Fruit fly (Drosophila melanogaster) whole organism, prepupa: ENCODE measurements around the gene CG13088.

Experiments used
- Blimp-1 ChIP-seq: fragments of 200-800 bp; sonication (Bioruptor generic); optimal IDR thresholded peaks from 3 replicates; lab custom pipeline; 2017; ENCODE audit warnings: missing biosample characterization, missing genetic modification characterization, mild to moderate bottlenecking, moderate library complexity, missing genetic modification reagents
- CG10631 ChIP-seq: fragments of 200-800 bp; sonication (Bioruptor generic); optimal IDR thresholded peaks from 2 replicates; lab custom pipeline; 2016; ENCODE audit warnings: missing biosample characterization, missing genetic modification characterization
- CG10669 ChIP-seq: fragments of 200-800 bp; sonication (Bioruptor generic); optimal IDR thresholded peaks from 3 replicates; lab custom pipeline; 2018; ENCODE audit warnings: missing biosample characterization, mild to moderate bottlenecking, missing genetic modification characterization, moderate library complexity
- CG11294 ChIP-seq: fragments of 200-800 bp; sonication (Bioruptor generic); IDR thresholded peaks from 2 replicates; pipeline ENCODE4 v1.3.6; 2022; ENCODE audit warnings: missing biosample characterization, missing genetic modification characterization
- CG11762 ChIP-seq: fragments of 200-800 bp; sonication (Bioruptor generic); optimal IDR thresholded peaks from 3 replicates; lab custom pipeline; 2016; ENCODE audit warnings: missing biosample characterization, missing genetic modification characterization; ENCODE audit not compliant: insufficient read depth
- CG11902 ChIP-seq: fragments of 200-800 bp; sonication (Bioruptor generic); optimal IDR thresholded peaks from 3 replicates; lab custom pipeline; 2016; ENCODE audit warnings: missing biosample characterization, missing genetic modification characterization
- CG15336 ChIP-seq: fragments of 200-800 bp; sonication (Bioruptor generic); IDR thresholded peaks from 2 replicates; pipeline ENCODE4 v1.3.6; 2022; ENCODE audit warnings: missing biosample characterization, missing genetic modification characterization
- CG16779 ChIP-seq: fragments of 200-800 bp; sonication (Bioruptor generic); optimal IDR thresholded peaks from 3 replicates; lab custom pipeline; 2017; ENCODE audit warnings: missing biosample characterization, mild to moderate bottlenecking, missing genetic modification characterization
- CG3032 ChIP-seq: fragments of 200-800 bp; optimal IDR thresholded peaks from 2 replicates; lab custom pipeline; 2019; ENCODE audit warnings: missing biosample characterization, mild to moderate bottlenecking, missing genetic modification characterization, moderate library complexity
- CG31627 ChIP-seq: fragments of 200-800 bp; sonication (Bioruptor generic); optimal IDR thresholded peaks from 3 replicates; lab custom pipeline; 2016; ENCODE audit warnings: missing biosample characterization, missing genetic modification characterization
- CG34406 ChIP-seq: fragments of 200-800 bp; sonication (Bioruptor generic); optimal IDR thresholded peaks from 3 replicates; lab custom pipeline; 2016; ENCODE audit warnings: missing biosample characterization, missing genetic modification characterization
- CG3919 ChIP-seq: fragments of 200-800 bp; sonication (Bioruptor generic); optimal IDR thresholded peaks from 3 replicates; lab custom pipeline; 2016; ENCODE audit warnings: missing biosample characterization, missing genetic modification characterization
- CG4318 ChIP-seq: fragments of 200-800 bp; sonication (Bioruptor generic); optimal IDR thresholded peaks from 3 replicates; lab custom pipeline; 2017; ENCODE audit warnings: missing biosample characterization, mild to moderate bottlenecking, missing genetic modification characterization
- CG6276 ChIP-seq: fragments of 200-800 bp; sonication (Bioruptor generic); optimal IDR thresholded peaks from 2 replicates; lab custom pipeline; 2017; ENCODE audit warnings: missing biosample characterization, mild to moderate bottlenecking, missing genetic modification characterization
- CG6792 ChIP-seq: fragments of 200-800 bp; sonication (Bioruptor generic); optimal IDR thresholded peaks from 3 replicates; lab custom pipeline; 2016; ENCODE audit warnings: missing biosample characterization, missing genetic modification characterization
- CG6854 ChIP-seq: fragments of 200-800 bp; sonication (Bioruptor generic); optimal IDR thresholded peaks from 2 replicates; lab custom pipeline; 2017; ENCODE audit warnings: missing biosample characterization, mild to moderate bottlenecking, missing genetic modification characterization
- CG8119 ChIP-seq: fragments of 200-800 bp; sonication (Bioruptor generic); IDR thresholded peaks from 3 replicates; pipeline ENCODE4 v1.3.6; 2022; ENCODE audit warnings: missing biosample characterization, missing genetic modification characterization
- CG8319 ChIP-seq: fragments of 200-800 bp; sonication (Bioruptor generic); optimal IDR thresholded peaks from 3 replicates; lab custom pipeline; 2016; ENCODE audit warnings: missing biosample characterization, missing genetic modification characterization
- CG8632 ChIP-seq: fragments of 200-800 bp; sonication (Bioruptor generic); optimal IDR thresholded peaks from 3 replicates; lab custom pipeline; 2016; ENCODE audit warnings: missing biosample characterization, missing genetic modification characterization
- Eip75B ChIP-seq: fragments of 200-800 bp; sonication (Bioruptor generic); optimal IDR thresholded peaks from 3 replicates; lab custom pipeline; 2016; ENCODE audit warnings: missing biosample characterization, missing genetic modification characterization
- Eip78C ChIP-seq: fragments of 200-800 bp; sonication (Bioruptor generic); peaks from one replicate; lab custom pipeline; 2016; ENCODE audit warnings: missing biosample characterization, missing genetic modification characterization
- Eip93F ChIP-seq: fragments of 200-800 bp; sonication (Bioruptor generic); optimal IDR thresholded peaks from 2 replicates; lab custom pipeline; 2016; ENCODE audit warnings: missing biosample characterization, mild to moderate bottlenecking, missing genetic modification characterization
- Ets21C ChIP-seq: fragments of 200-800 bp; sonication (Bioruptor generic); optimal IDR thresholded peaks from 3 replicates; lab custom pipeline; 2016; ENCODE audit warnings: missing biosample characterization, missing genetic modification characterization
- Gug ChIP-seq: fragments of 200-800 bp; sonication (Bioruptor generic); IDR thresholded peaks from 2 replicates; pipeline ENCODE4 v1.3.6; 2022; ENCODE audit warnings: missing biosample characterization, missing genetic modification characterization
- Hr38 ChIP-seq: sonication (Bioruptor generic); optimal IDR thresholded peaks from 2 replicates; lab custom pipeline; 2016; ENCODE audit warnings: missing biosample characterization, missing genetic modification characterization
- Hr4 ChIP-seq: fragments of 200-800 bp; sonication (Bioruptor generic); optimal IDR thresholded peaks from 3 replicates; lab custom pipeline; 2016; ENCODE audit warnings: missing biosample characterization, missing genetic modification characterization
- Lpt ChIP-seq: fragments of 200-800 bp; sonication (Bioruptor generic); optimal IDR thresholded peaks from 3 replicates; lab custom pipeline; 2016; ENCODE audit warnings: missing biosample characterization, missing genetic modification characterization
- Met ChIP-seq: fragments of 200-800 bp; sonication (Bioruptor generic); optimal IDR thresholded peaks from 3 replicates; lab custom pipeline; 2016; ENCODE audit warnings: missing biosample characterization, missing genetic modification characterization
- OdsH ChIP-seq: fragments of 200-800 bp; sonication (Bioruptor generic); optimal IDR thresholded peaks from 3 replicates; lab custom pipeline; 2016; ENCODE audit warnings: missing biosample characterization, missing genetic modification characterization
- Smox ChIP-seq: fragments of 200-800 bp; sonication (Bioruptor generic); optimal IDR thresholded peaks from 3 replicates; lab custom pipeline; 2016; ENCODE audit warnings: missing biosample characterization, missing genetic modification characterization
- Sox102F ChIP-seq: fragments of 200-800 bp; sonication (Bioruptor generic); optimal IDR thresholded peaks from 2 replicates; lab custom pipeline; 2016; ENCODE audit warnings: missing biosample characterization, mild to moderate bottlenecking, missing genetic modification characterization
- Sox14 ChIP-seq: fragments of 200-800 bp; sonication (Bioruptor generic); optimal IDR thresholded peaks from 3 replicates; lab custom pipeline; 2016; ENCODE audit warnings: missing biosample characterization, missing genetic modification characterization
- Sox15 ChIP-seq: fragments of 200-800 bp; sonication (Bioruptor generic); optimal IDR thresholded peaks from 3 replicates; lab custom pipeline; 2016; ENCODE audit warnings: missing biosample characterization, missing genetic modification characterization
- acj6 ChIP-seq: fragments of 200-800 bp; sonication (Bioruptor generic); optimal IDR thresholded peaks from 3 replicates; lab custom pipeline; 2016; ENCODE audit warnings: missing biosample characterization, missing genetic modification characterization
- cyc ChIP-seq: fragments of 200-800 bp; sonication (Bioruptor generic); optimal IDR thresholded peaks from 3 replicates; lab custom pipeline; 2016; ENCODE audit warnings: missing biosample characterization, missing genetic modification characterization
- dac ChIP-seq: fragments of 200-800 bp; sonication (Bioruptor generic); optimal IDR thresholded peaks from 2 replicates; lab custom pipeline; 2017; ENCODE audit warnings: missing biosample characterization, mild to moderate bottlenecking, missing genetic modification characterization
- dsx ChIP-seq: fragments of 200-800 bp; optimal IDR thresholded peaks from 3 replicates; lab custom pipeline; 2019; ENCODE audit warnings: missing biosample characterization, mild to moderate bottlenecking, missing genetic modification characterization, moderate library complexity; ENCODE audit not compliant: poor library complexity, severe bottlenecking
- eg ChIP-seq: fragments of 200-800 bp; sonication (Bioruptor generic); IDR thresholded peaks from 3 replicates; pipeline ENCODE4 v1.3.6; 2022; ENCODE audit warnings: missing biosample characterization, missing genetic modification characterization
- esn ChIP-seq: fragments of 200-800 bp; sonication (Bioruptor generic); optimal IDR thresholded peaks from 2 replicates; lab custom pipeline; 2016; ENCODE audit warnings: missing biosample characterization, mild to moderate bottlenecking, missing genetic modification characterization, moderate library complexity
- fd85E ChIP-seq: fragments of 200-800 bp; sonication (Bioruptor generic); optimal IDR thresholded peaks from 3 replicates; lab custom pipeline; 2016; ENCODE audit warnings: missing biosample characterization, missing genetic modification characterization
- fkh ChIP-seq: fragments of 200-800 bp; sonication (Bioruptor generic); optimal IDR thresholded peaks from 3 replicates; lab custom pipeline; 2017; ENCODE audit warnings: missing biosample characterization, mild to moderate bottlenecking, missing genetic modification characterization, moderate library complexity
- lz ChIP-seq: fragments of 200-800 bp; sonication (Bioruptor generic); optimal IDR thresholded peaks from 3 replicates; lab custom pipeline; 2016; ENCODE audit warnings: missing biosample characterization, missing genetic modification characterization
- net ChIP-seq: fragments of 200-800 bp; sonication (Bioruptor generic); optimal IDR thresholded peaks from 3 replicates; lab custom pipeline; 2016; ENCODE audit warnings: missing biosample characterization, missing genetic modification characterization
- pdm3 ChIP-seq: fragments of 200-800 bp; sonication (Bioruptor generic); optimal IDR thresholded peaks from 3 replicates; lab custom pipeline; 2016; ENCODE audit warnings: missing biosample characterization, missing genetic modification characterization
- salr ChIP-seq, 2 experiments: fragments of 200-800 bp; sonication (Bioruptor generic); optimal IDR thresholded peaks; 3 replicates each; lab custom pipeline; 2016 to 2018; ENCODE audit warnings: missing biosample characterization in 2 of 2, missing genetic modification characterization in 2 of 2, mild to moderate bottlenecking in 1 of 2
- spab ChIP-seq: fragments of 200-800 bp; sonication (Bioruptor generic); optimal IDR thresholded peaks from 2 replicates; lab custom pipeline; 2017; ENCODE audit warnings: missing biosample characterization, mild to moderate bottlenecking, missing genetic modification characterization, missing genetic modification reagents
- ss ChIP-seq, 2 experiments: fragments of 200-800 bp; sonication (Bioruptor generic); optimal IDR thresholded peaks; 2 replicates in 1 of 2; 3 replicates in 1 of 2; lab custom pipeline; 2017 to 2018; ENCODE audit warnings: mild to moderate bottlenecking in 2 of 2, missing biosample characterization in 2 of 2, missing genetic modification characterization in 2 of 2, moderate library complexity in 1 of 2
- svp ChIP-seq: fragments of 200-800 bp; sonication (Bioruptor generic); peaks from one replicate; lab custom pipeline; 2016; ENCODE audit warnings: missing biosample characterization, missing genetic modification characterization
- topi ChIP-seq: fragments of 200-800 bp; sonication (Bioruptor generic); optimal IDR thresholded peaks from 3 replicates; lab custom pipeline; 2016; ENCODE audit warnings: missing biosample characterization, missing genetic modification characterization

CG13088 gene

DNA sequence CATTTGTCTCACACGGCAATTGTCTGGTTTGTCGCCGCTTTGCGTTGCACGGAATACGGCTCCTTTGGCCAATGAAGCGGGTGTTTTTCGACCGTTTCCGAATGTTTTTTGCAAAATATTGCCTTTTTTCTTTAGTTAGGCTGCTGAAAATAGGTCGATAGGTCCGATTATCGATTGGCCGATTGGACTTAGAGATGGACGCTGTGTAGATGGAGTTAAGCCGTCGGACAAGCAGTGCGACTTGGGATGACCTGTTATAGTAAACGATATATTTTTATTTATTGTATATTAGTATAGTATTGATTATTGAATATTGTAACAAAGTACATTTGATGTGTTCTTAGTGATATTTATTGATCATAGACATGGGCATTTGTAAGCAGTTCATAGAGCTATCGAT, 39.5 kb downstream of the CG13088 start, which contains the start of the genes lmgA and lmgB (continued):
- TF ChIP-seq dsx (GFP tag; lab: Kevin White, UChicago), result no peak
- TF ChIP-seq CG34406 (GFP tag; lab: Kevin White, UChicago), result no peak
- no peak for TF ChIP-seq CG8632 (GFP tag; lab: Kevin White, UChicago)
- TF ChIP-seq CG10631 (GFP tag; lab: Kevin White, UChicago), result peak; percentile 58
- no peak for TF ChIP-seq CG11294 (GFP tag; lab: Robert Waterston, UW)
- TF ChIP-seq Hr38 (GFP tag; lab: Kevin White, UChicago), result no peak
- no peak for TF ChIP-seq pdm3 (GFP tag; lab: Kevin White, UChicago)
- TF ChIP-seq Smox (GFP tag; lab: Kevin White, UChicago), result no peak
- no peak for TF ChIP-seq cyc (GFP tag; lab: Kevin White, UChicago)
- no peak for TF ChIP-seq spab (GFP tag; lab: Kevin White, UChicago)
- no peak for TF ChIP-seq dac
- TF ChIP-seq Blimp-1, result no peak
- TF ChIP-seq ss (GFP tag; optimal IDR thresholded peaks at IDR 0.05; lab: Kevin White, UChicago), result no peak
- peak; percentile 74 for TF ChIP-seq Eip75B
- peak; percentile 37 for TF ChIP-seq Hr4 (GFP tag; lab: Kevin White, UChicago)
- TF ChIP-seq Lpt (GFP tag; lab: Kevin White, UChicago), result no peak

- TF ChIP-seq fkh (GFP tag; lab: Kevin White, UChicago) (no peak), eg (GFP tag; lab: Robert Waterston, UW) (no peak; the same call in 1 of the 3 replicates), Blimp-1 (peak; percentile 68), pdm3 (GFP tag; lab: Kevin White, UChicago) (no peak), Ets21C (GFP tag; lab: Kevin White, UChicago) (no peak), Eip93F (GFP tag; lab: Kevin White, UChicago) (no peak), CG4318 (GFP tag; lab: Kevin White, UChicago) (no peak), net (GFP tag; lab: Kevin White, UChicago) (peak; percentile 32), Sox15 (GFP tag; lab: Kevin White, UChicago) (no peak), topi (GFP tag; lab: Kevin White, UChicago) (no peak), lz (GFP tag; lab: Kevin White, UChicago) (no peak), dac (no peak), CG15336 (0 out of 2 replicates have a peak, but pooled peaks have one; percentile 15), ss (GFP tag; optimal IDR thresholded peaks at IDR 0.05; lab: Kevin White, UChicago) (peak; percentile 13 to 41), CG11294 (GFP tag; lab: Robert Waterston, UW) (no peak), Eip78C (GFP tag; lab: Kevin White, UChicago) (peak; percentile 70), CG3919 (GFP tag; lab: Kevin White, UChicago) (no peak), CG3032 (tag; lab: Kevin White, UChicago) (no peak), salr (GFP tag; optimal IDR thresholded peaks at IDR 0.05; lab: Kevin White, UChicago) (no peak), Sox14 (no peak), CG34406 (GFP tag; lab: Kevin White, UChicago) (no peak), fd85E (GFP tag; lab: Kevin White, UChicago) (no peak), CG16779 (tag; lab: Kevin White, UChicago) (no peak), CG6792 (GFP tag; lab: Kevin White, UChicago) (no peak), CG8119 (GFP tag; lab: Robert Waterston, UW) (peak; percentile 50; the same call in 2 of the 3 replicates), CG8319 (GFP tag; lab: Kevin White, UChicago) (no peak), svp (peak; percentile 86), OdsH (GFP tag; lab: Kevin White, UChicago) (no peak), dsx (GFP tag; lab: Kevin White, UChicago) (no peak), CG11902 (GFP tag; lab: Kevin White, UChicago) (no peak), CG11762 (no peak), Sox102F (GFP tag; lab: Kevin White, UChicago) (no peak), Eip75B (no peak), CG6276 (GFP tag; lab: Kevin White, UChicago) (peak; percentile 3), CG31627 (GFP tag; lab: Kevin White, UChicago) (no peak), Lpt (GFP tag; lab: Kevin White, UChicago) (no peak), CG8632 (GFP tag; lab: Kevin White, UChicago) (no peak), acj6 (GFP tag; lab: Kevin White, UChicago) (no peak), Met (GFP tag; lab: Kevin White, UChicago) (no peak), CG10669 (GFP tag; lab: Kevin White, UChicago) (no peak), Gug (GFP tag; lab: Robert Waterston, UW) (no peak; the same call in 1 of the 2 replicates), esn (peak; percentile 11), CG6854 (GFP tag; lab: Kevin White, UChicago) (peak; percentile 82)
Observed at dm6 chr2L:8528951-8529430, 40.2 kb downstream of the CG13088 start, which contains the start of gene CG17834. TSS of gene CG17834 (plus strand) at chr2L:8529141.
